Fruit fly (Drosophila melanogaster): Measurements from ENCODE around the gene CG43447.

Gene CG43447

dm6 chr3R:27440012-27440411 is at the start of gene CG43447:
Gene CG43447 (plus strand): TSS chr3R:27440312.
- TF ChIP-seq CG1620 (GFP tag; optimal IDR thresholded peaks at IDR 0.05) (no peak), ovo (GFP tag; optimal IDR thresholded peaks at IDR 0.05) (no peak), CG5204 (GFP tag; optimal IDR thresholded peaks at IDR 0.05) (no peak), CG33017 (tag; optimal IDR thresholded peaks at IDR 0.05) (no peak), Hr96 (GFP tag; optimal IDR thresholded peaks at IDR 0.05) (no peak), toe (GFP tag; optimal IDR thresholded peaks at IDR 0.05) (no peak), pad (GFP tag; optimal IDR thresholded peaks at IDR 0.05) (no peak), bab1 (GFP tag; optimal IDR thresholded peaks at IDR 0.05) (no peak), CG12768 (GFP tag; optimal IDR thresholded peaks at IDR 0.05) (no peak), cic (GFP tag; optimal IDR thresholded peaks at IDR 0.05) (no peak), CG11617 (GFP tag; optimal IDR thresholded peaks at IDR 0.05) (no peak), tj (GFP tag; optimal IDR thresholded peaks at IDR 0.05) (no peak), kay (GFP tag; ENCODE audit: borderline replicate concordance) (no peak), CG7045 (GFP tag; optimal IDR thresholded peaks at IDR 0.05) (no peak), Crg-1 (GFP tag; optimal IDR thresholded peaks at IDR 0.05) (no peak), CG14711 (tag; optimal IDR thresholded peaks at IDR 0.05) (no peak), cnc (optimal IDR thresholded peaks at IDR 0.05) (no peak)

DNA sequence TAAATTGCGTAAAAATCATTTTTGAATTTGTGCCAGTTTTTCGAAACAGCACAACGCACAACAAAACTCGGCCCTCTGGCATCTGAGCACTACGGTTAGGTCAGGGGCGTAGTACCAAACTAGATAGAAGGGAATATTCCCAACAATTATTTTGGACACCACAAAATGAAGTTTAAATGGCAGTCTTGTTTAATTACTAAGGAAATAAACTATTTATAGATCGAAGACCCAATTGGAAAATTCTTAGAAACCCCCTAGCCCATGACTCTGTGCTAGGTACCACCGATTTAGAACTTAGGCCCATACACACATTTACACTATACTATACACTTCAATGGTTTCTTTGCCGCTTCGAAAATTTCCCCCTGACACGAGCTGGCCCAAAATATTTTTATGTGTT is 33.1 kb upstream of the CG43447 start:
- TF ChIP-seq Hr96 (GFP tag; optimal IDR thresholded peaks at IDR 0.05) (no peak), CG5204 (GFP tag; optimal IDR thresholded peaks at IDR 0.05) (no peak), cnc (optimal IDR thresholded peaks at IDR 0.05) (no peak), ovo (GFP tag; optimal IDR thresholded peaks at IDR 0.05) (no peak), CG1620 (GFP tag; optimal IDR thresholded peaks at IDR 0.05) (no peak)

DNA sequence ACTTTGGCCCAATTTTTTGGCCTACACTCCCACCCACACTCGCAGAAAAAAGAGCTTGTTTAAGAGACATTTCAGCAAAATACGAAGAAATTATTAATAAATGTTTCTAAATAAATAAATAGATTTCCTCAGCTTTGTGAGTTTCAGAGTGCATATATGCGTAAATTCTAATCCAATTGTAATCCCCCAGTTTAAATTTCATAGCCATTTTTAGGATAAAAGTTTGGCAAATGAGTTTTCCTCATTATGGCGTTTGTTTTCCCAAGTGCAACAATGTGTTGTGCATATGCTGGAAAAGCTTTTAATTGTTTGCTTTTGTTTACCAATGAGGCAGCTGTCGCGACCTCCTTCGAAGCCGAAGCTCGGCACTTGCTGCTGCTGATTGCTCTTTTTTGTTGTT is 31.4 kb upstream of the CG43447 start:
- TF ChIP-seq bab1 (GFP tag; optimal IDR thresholded peaks at IDR 0.05) = no peak

DNA sequence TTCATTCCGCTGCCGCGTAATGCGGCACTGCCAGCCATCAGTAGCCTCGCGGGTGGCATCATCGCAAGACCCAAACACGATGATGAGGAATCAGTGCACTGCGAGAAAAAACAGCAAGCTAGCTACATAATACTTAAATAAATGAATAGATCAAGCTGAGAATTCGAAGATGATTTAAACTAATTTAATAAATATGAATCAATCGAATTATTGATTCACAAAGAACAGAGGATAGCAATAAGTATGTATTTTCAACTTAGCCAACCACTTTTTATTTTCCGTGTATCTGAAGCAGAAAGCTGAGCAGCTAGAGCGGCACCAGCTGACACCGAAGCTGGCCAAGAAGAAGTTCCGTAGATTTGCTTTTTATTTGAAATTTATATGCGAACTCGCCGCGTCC is 26.9 kb upstream of the CG43447 start:
- TF ChIP-seq CG7045 (GFP tag; optimal IDR thresholded peaks at IDR 0.05) (no peak), bab1 (GFP tag; optimal IDR thresholded peaks at IDR 0.05) (no peak), CG5204 (GFP tag; optimal IDR thresholded peaks at IDR 0.05) (no peak), cnc (optimal IDR thresholded peaks at IDR 0.05) (no peak), CG7101 (tag; optimal IDR thresholded peaks at IDR 0.05) (no peak), pad (GFP tag; optimal IDR thresholded peaks at IDR 0.05) (no peak), CG33017 (tag; optimal IDR thresholded peaks at IDR 0.05) (no peak), CG1620 (GFP tag; optimal IDR thresholded peaks at IDR 0.05) (no peak), Hr96 (GFP tag; optimal IDR thresholded peaks at IDR 0.05) (no peak), CG12768 (GFP tag; optimal IDR thresholded peaks at IDR 0.05) (no peak), CG11617 (GFP tag; optimal IDR thresholded peaks at IDR 0.05) (no peak), toe (GFP tag; optimal IDR thresholded peaks at IDR 0.05) (no peak), Clk (GFP tag; optimal IDR thresholded peaks at IDR 0.05) (no peak), CG14711 (tag; optimal IDR thresholded peaks at IDR 0.05) (no peak), Mnt (GFP tag; optimal IDR thresholded peaks at IDR 0.05) (no peak)

- no peak for TF ChIP-seq CG33017 (tag; optimal IDR thresholded peaks at IDR 0.05)
- TF ChIP-seq toe (GFP tag; optimal IDR thresholded peaks at IDR 0.05) = no peak
- TF ChIP-seq CG7101 (tag; optimal IDR thresholded peaks at IDR 0.05) = no peak
- TF ChIP-seq CG11617 (GFP tag; optimal IDR thresholded peaks at IDR 0.05) = no peak
- no peak for TF ChIP-seq Clk (GFP tag; optimal IDR thresholded peaks at IDR 0.05)
- no peak for TF ChIP-seq CG12768 (GFP tag; optimal IDR thresholded peaks at IDR 0.05)
- no peak for TF ChIP-seq CG1620 (GFP tag; optimal IDR thresholded peaks at IDR 0.05)
- TF ChIP-seq CG14711 (tag; optimal IDR thresholded peaks at IDR 0.05) = no peak
- no peak for TF ChIP-seq Crg-1 (GFP tag; optimal IDR thresholded peaks at IDR 0.05)
- no peak for TF ChIP-seq cic (GFP tag; optimal IDR thresholded peaks at IDR 0.05)
- TF ChIP-seq ovo (GFP tag; optimal IDR thresholded peaks at IDR 0.05) = no peak
- no peak for TF ChIP-seq bab1 (GFP tag; optimal IDR thresholded peaks at IDR 0.05)
- no peak for TF ChIP-seq Mnt (GFP tag; optimal IDR thresholded peaks at IDR 0.05)
Measured at dm6 chr3R:27415303-27415702, 24.8 kb upstream of the CG43447 start.

- TF ChIP-seq Mnt (GFP tag; optimal IDR thresholded peaks at IDR 0.05) = no peak
- no peak for TF ChIP-seq cnc (optimal IDR thresholded peaks at IDR 0.05)
- TF ChIP-seq toe (GFP tag; optimal IDR thresholded peaks at IDR 0.05) = no peak
- TF ChIP-seq CG12768 (GFP tag; optimal IDR thresholded peaks at IDR 0.05) = no peak
Measured at dm6 chr3R:27421810-27422209, 18.3 kb upstream of the CG43447 start.

dm6 chr3R:27426702-27427101 is 13.4 kb upstream of the CG43447 start:
- no peak for TF ChIP-seq CG7045 (GFP tag; optimal IDR thresholded peaks at IDR 0.05)

DNA sequence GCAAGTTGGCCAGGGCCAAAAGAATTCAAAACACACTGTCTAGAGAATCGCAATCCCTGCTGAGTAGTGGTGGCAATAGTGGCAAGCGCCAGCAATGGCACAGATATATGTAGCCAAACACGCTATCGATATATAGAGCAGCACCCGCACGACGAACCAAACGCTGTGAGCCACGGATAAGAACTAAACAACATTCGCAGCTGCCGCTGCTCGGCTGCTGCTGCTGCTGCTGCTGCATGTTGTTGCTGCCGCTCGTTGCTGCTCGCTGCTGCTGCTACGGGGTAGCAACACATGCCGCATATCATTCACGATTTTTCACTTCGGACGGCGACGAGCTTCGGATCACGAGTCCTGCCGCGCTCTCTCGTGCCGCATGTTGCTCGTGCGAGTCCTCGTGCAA is 2.8 kb upstream of the CG43447 start, which contains the start of gene side:
Gene side (minus strand): TSS at position 175 of the 400 bp plus-strand sequence.
- TF ChIP-seq CG1620 (GFP tag; optimal IDR thresholded peaks at IDR 0.05) = no peak
- TF ChIP-seq CG33017 (tag; optimal IDR thresholded peaks at IDR 0.05) = no peak
- no peak for TF ChIP-seq bab1 (GFP tag; optimal IDR thresholded peaks at IDR 0.05)
- TF ChIP-seq CG12768 (GFP tag; optimal IDR thresholded peaks at IDR 0.05) = no peak
- TF ChIP-seq CG14711 (tag; optimal IDR thresholded peaks at IDR 0.05) = no peak
- no peak for TF ChIP-seq Mnt (GFP tag; optimal IDR thresholded peaks at IDR 0.05)
- TF ChIP-seq cic (GFP tag; optimal IDR thresholded peaks at IDR 0.05) = no peak
- no peak for TF ChIP-seq Hr96 (GFP tag; optimal IDR thresholded peaks at IDR 0.05)
- TF ChIP-seq Crg-1 (GFP tag; optimal IDR thresholded peaks at IDR 0.05) = no peak
- no peak for TF ChIP-seq tj (GFP tag; optimal IDR thresholded peaks at IDR 0.05)
- TF ChIP-seq Clk (GFP tag; optimal IDR thresholded peaks at IDR 0.05) = no peak

Measured in whole organism, adult.